Worm (Caenorhabditis elegans): Measurements from ENCODE around the gene uvs-1.

DNA sequence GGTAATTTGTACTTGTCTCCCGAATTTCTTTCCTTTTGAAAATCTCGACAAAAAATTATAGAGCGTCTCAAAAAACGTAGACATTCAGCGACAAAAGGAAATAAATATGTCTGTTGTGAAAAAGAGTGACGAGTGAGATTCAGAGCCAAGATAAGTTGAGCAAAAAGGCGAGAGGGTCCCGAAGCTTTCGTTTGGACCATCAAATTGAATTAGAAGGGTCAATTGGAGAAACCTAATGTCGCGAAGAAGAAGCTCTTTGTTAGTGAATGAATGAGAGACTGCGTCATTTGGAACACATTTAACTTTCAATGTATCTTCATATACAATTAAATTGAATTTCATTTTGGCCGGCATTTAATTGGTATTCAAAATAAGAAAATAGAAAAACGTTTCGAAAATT lies 12.5 kb upstream of the uvs-1 start:
- TF ChIP-seq ztf-6 (GFP tag; IDR thresholded peaks at IDR 0.05) (no peak), sptf-2 (GFP tag; optimal IDR thresholded peaks at IDR 0.05) (no peak), lin-26 (GFP tag; IDR thresholded peaks at IDR 0.05) (no peak), fkh-3 (tag; optimal IDR thresholded peaks at IDR 0.05) (no peak), lsy-27 (tag; optimal IDR thresholded peaks at IDR 0.05; ENCODE audit: borderline replicate concordance, insufficient read depth) (no peak), F33H1.4 (GFP tag; IDR thresholded peaks at IDR 0.05) (no peak), repo-1 (tag; optimal IDR thresholded peaks at IDR 0.05) (no peak), him-1 (tag; optimal IDR thresholded peaks at IDR 0.05) (no peak), zfh-2 (GFP tag; conservative IDR thresholded peaks at IDR 0.05) (no peak)
